Worm (Caenorhabditis elegans): ENCODE results near the gene scp-1.

scp-1 gene

ce11 chrII:9295678-9296077 lies 38.1 kb upstream of the scp-1 start, which contains the start of gene C01G6.9:
TSS of gene C01G6.9 (minus strand) at chrII:9295818.
- TF ChIP-seq egl-5 (tag; optimal IDR thresholded peaks at IDR 0.05) (no peak), elt-3 (tag; optimal IDR thresholded peaks at IDR 0.05) (no peak), daf-12 (tag; optimal IDR thresholded peaks at IDR 0.05) (no peak), egl-27 (tag; optimal IDR thresholded peaks at IDR 0.05) (no peak), fkh-10 (GFP tag; optimal IDR thresholded peaks at IDR 0.05) (no peak), aly-2 (tag; optimal IDR thresholded peaks at IDR 0.05) (no peak), nhr-67 (tag; optimal IDR thresholded peaks at IDR 0.05) (no peak), nhr-77 (tag; optimal IDR thresholded peaks at IDR 0.05) (no peak), nhr-28 (tag; optimal IDR thresholded peaks at IDR 0.05) (no peak), unc-62 (GFP tag; optimal IDR thresholded peaks at IDR 0.05) (no peak), nhr-25 (tag; optimal IDR thresholded peaks at IDR 0.05) (no peak), lin-39 (tag; optimal IDR thresholded peaks at IDR 0.05) (no peak), nfya-1 (tag; optimal IDR thresholded peaks at IDR 0.05; ENCODE audit: insufficient read depth) (no peak), lsy-12 (tag; optimal IDR thresholded peaks at IDR 0.05) (no peak)

ce11 chrII:9299679-9300078 lies 34.1 kb upstream of the scp-1 start:
- TF ChIP-seq lin-39 (tag; optimal IDR thresholded peaks at IDR 0.05) = peak; percentile 86
- peak; percentile 89 for TF ChIP-seq egl-5 (tag; optimal IDR thresholded peaks at IDR 0.05)
- peak; percentile 32 for TF ChIP-seq nfya-1 (tag; optimal IDR thresholded peaks at IDR 0.05; ENCODE audit: insufficient read depth)
- TF ChIP-seq nhr-25 (tag; optimal IDR thresholded peaks at IDR 0.05) = no peak

ce11 chrII:9301065-9301464 lies 32.7 kb upstream of the scp-1 start:
- TF ChIP-seq lin-39 (tag; optimal IDR thresholded peaks at IDR 0.05) = no peak
- TF ChIP-seq eor-1 (tag; optimal IDR thresholded peaks at IDR 0.05) = no peak
- no peak for TF ChIP-seq elt-1 (tag; optimal IDR thresholded peaks at IDR 0.05)
- TF ChIP-seq egl-5 (tag; optimal IDR thresholded peaks at IDR 0.05) = no peak
- no peak for TF ChIP-seq fos-1 (tag; optimal IDR thresholded peaks at IDR 0.05)
- no peak for TF ChIP-seq nhr-77 (tag; optimal IDR thresholded peaks at IDR 0.05)
- TF ChIP-seq nhr-11 (tag; optimal IDR thresholded peaks at IDR 0.05) = no peak
- TF ChIP-seq R02D3.7 (tag; optimal IDR thresholded peaks at IDR 0.05) = no peak
- no peak for TF ChIP-seq nhr-43 (tag; optimal IDR thresholded peaks at IDR 0.05; ENCODE audit: poor library complexity, severe bottlenecking)
- TF ChIP-seq elt-2 (tag; optimal IDR thresholded peaks at IDR 0.05) = peak; percentile 95
- TF ChIP-seq snpc-4 (tag; optimal IDR thresholded peaks at IDR 0.05) = no peak
- no peak for TF ChIP-seq fkh-2 (tag; optimal IDR thresholded peaks at IDR 0.05)
- TF ChIP-seq ceh-9 (tag; optimal IDR thresholded peaks at IDR 0.05) = no peak
- peak; percentile 93 for TF ChIP-seq pqm-1 (tag; optimal IDR thresholded peaks at IDR 0.05)
- no peak for TF ChIP-seq unc-39 (tag; optimal IDR thresholded peaks at IDR 0.05)
- peak; percentile 42 for TF ChIP-seq jun-1 (tag; optimal IDR thresholded peaks at IDR 0.05)
- no peak for TF ChIP-seq ztf-4 (tag; optimal IDR thresholded peaks at IDR 0.05)
- peak; percentile 47 for TF ChIP-seq pha-4 (tag; optimal IDR thresholded peaks at IDR 0.05)

ce11 chrII:9303545-9303944 lies 30.3 kb upstream of the scp-1 start:
- TF ChIP-seq nhr-11 (tag; optimal IDR thresholded peaks at IDR 0.05) = no peak
- TF ChIP-seq nhr-76 (tag; optimal IDR thresholded peaks at IDR 0.05) = no peak
- no peak for TF ChIP-seq ztf-4 (tag; optimal IDR thresholded peaks at IDR 0.05)
- TF ChIP-seq ZK546.5 (tag; optimal IDR thresholded peaks at IDR 0.05) = no peak
- no peak for TF ChIP-seq nhr-12 (tag; optimal IDR thresholded peaks at IDR 0.05)
- no peak for TF ChIP-seq egl-5 (tag; optimal IDR thresholded peaks at IDR 0.05)

ce11 chrII:9304849-9305248 lies 29.0 kb upstream of the scp-1 start:
- no peak for TF ChIP-seq lin-15B (tag; optimal IDR thresholded peaks at IDR 0.05)
- TF ChIP-seq jun-1 (tag; optimal IDR thresholded peaks at IDR 0.05) = no peak
- no peak for TF ChIP-seq hmg-11 (tag; optimal IDR thresholded peaks at IDR 0.05)
- no peak for TF ChIP-seq elt-1 (tag; optimal IDR thresholded peaks at IDR 0.05)
- TF ChIP-seq nhr-76 (tag; optimal IDR thresholded peaks at IDR 0.05) = no peak
- TF ChIP-seq lin-39 (tag; optimal IDR thresholded peaks at IDR 0.05) = no peak
- TF ChIP-seq ceh-9 (tag; optimal IDR thresholded peaks at IDR 0.05) = no peak
- TF ChIP-seq ceh-82 (tag; optimal IDR thresholded peaks at IDR 0.05) = no peak
- no peak for TF ChIP-seq egl-27 (tag; optimal IDR thresholded peaks at IDR 0.05)
- TF ChIP-seq fkh-10 (GFP tag; optimal IDR thresholded peaks at IDR 0.05) = no peak
- no peak for TF ChIP-seq aly-2 (tag; optimal IDR thresholded peaks at IDR 0.05)
- TF ChIP-seq eor-1 (tag; optimal IDR thresholded peaks at IDR 0.05) = no peak
- TF ChIP-seq ZK546.5 (tag; optimal IDR thresholded peaks at IDR 0.05) = no peak
- no peak for TF ChIP-seq elt-3 (tag; optimal IDR thresholded peaks at IDR 0.05)
- TF ChIP-seq lsy-12 (tag; optimal IDR thresholded peaks at IDR 0.05) = no peak
- TF ChIP-seq elt-2 (tag; optimal IDR thresholded peaks at IDR 0.05) = no peak
- no peak for TF ChIP-seq mdl-1 (tag; optimal IDR thresholded peaks at IDR 0.05)
- TF ChIP-seq pqm-1 (tag; optimal IDR thresholded peaks at IDR 0.05) = no peak
